Worm (Caenorhabditis elegans): ENCODE results near the gene Y73B6BL.31.

DNA sequence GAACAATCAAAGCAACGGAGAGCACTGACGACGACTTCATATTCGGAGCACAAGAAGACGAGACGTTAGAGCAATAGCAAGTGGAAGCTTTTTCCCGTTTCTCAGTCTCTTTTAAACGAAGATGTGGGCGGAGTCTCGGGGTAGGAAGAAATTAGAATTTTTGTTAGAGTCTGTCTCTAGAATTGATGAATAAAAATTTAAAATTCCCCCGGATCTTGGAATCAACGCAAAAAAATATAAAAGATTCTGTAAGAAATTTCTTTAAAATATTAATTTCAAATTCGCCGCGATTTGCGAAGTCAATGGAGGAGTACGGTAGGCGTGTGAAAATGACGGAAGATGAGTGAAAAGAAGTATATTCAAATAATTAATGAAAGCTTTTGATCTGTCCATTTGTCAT is 28.2 kb upstream of the Y73B6BL.31 start, which contains the start of gene nlp-71:
- TF ChIP-seq unc-62 (GFP tag; optimal IDR thresholded peaks at IDR 0.05 in 1 of 2) (no peak), unc-62 (tag; optimal IDR thresholded peaks at IDR 0.05) (no peak), cey-2 (tag; optimal IDR thresholded peaks at IDR 0.05; ENCODE audit: borderline replicate concordance, insufficient read depth) (no peak), egl-27 (tag; optimal IDR thresholded peaks at IDR 0.05) (no peak), pqm-1 (tag; optimal IDR thresholded peaks at IDR 0.05) (no peak), pha-4 (GFP tag; IDR thresholded peaks at IDR 0.05) (no peak), pha-4 (tag; optimal IDR thresholded peaks at IDR 0.05) (no peak), sdz-12 (GFP tag; optimal IDR thresholded peaks at IDR 0.05) (no peak), zfp-3 (GFP tag; conservative IDR thresholded peaks at IDR 0.05) (no peak), R02D3.7 (tag; optimal IDR thresholded peaks at IDR 0.05) (no peak), nhr-48 (tag; optimal IDR thresholded peaks at IDR 0.05) (no peak), nhr-28 (tag; optimal IDR thresholded peaks at IDR 0.05) (no peak), fkh-10 (GFP tag; optimal IDR thresholded peaks at IDR 0.05) (no peak), nhr-25 (tag; optimal IDR thresholded peaks at IDR 0.05; ENCODE audit: borderline replicate concordance, insufficient read depth) (no peak)

All from whole organism, L4 larva.